Worm (Caenorhabditis elegans) whole organism, early embryonic: ENCODE data around the gene F57A10.2.
"Not testable (repeated sequence)": the region's sequence is repeated elsewhere in the genome, so short reads cannot be mapped to it uniquely, and the experiment has no call there.

Experiments used
- F13C5.2 ChIP-seq: sonication (generic microtip); optimal IDR thresholded peaks from 2 replicates; lab custom pipeline; 2017; ENCODE audit warnings: mild to moderate bottlenecking, missing genetic modification characterization, inconsistent platforms, missing compliant biosample characterization
- aly-1 ChIP-seq: sonication (generic microtip); optimal IDR thresholded peaks from 2 replicates; lab custom pipeline; 2016; ENCODE audit warnings: missing genetic modification characterization, missing compliant biosample characterization
- ama-1 ChIP-seq: fragments of 150-350 bp; optimal IDR thresholded peaks from 2 replicates; lab custom pipeline; 2014
- ceh-13 ChIP-seq: fragments of 200-800 bp; sonication (Bioruptor generic); optimal IDR thresholded peaks from 2 replicates; lab custom pipeline; 2018; ENCODE audit warnings: mild to moderate bottlenecking, missing genetic modification characterization, missing compliant biosample characterization
- ceh-36 ChIP-seq: sonication (generic microtip); optimal IDR thresholded peaks from 2 replicates; lab custom pipeline; 2016; ENCODE audit warnings: missing genetic modification characterization, inconsistent platforms, missing compliant biosample characterization
- flt-1 ChIP-seq: fragments of 200-800 bp; sonication (Bioruptor generic); IDR thresholded peaks from 2 replicates; pipeline ENCODE4 v1.3.6; 2022; ENCODE audit warnings: missing genetic modification characterization, missing compliant biosample characterization
- hmbx-1 ChIP-seq: sonication (generic microtip); optimal IDR thresholded peaks from 2 replicates; lab custom pipeline; 2016; ENCODE audit warnings: mild to moderate bottlenecking, missing genetic modification characterization, missing compliant biosample characterization
- hmg-4 ChIP-seq: fragments of 200-800 bp; sonication (Bioruptor generic); optimal IDR thresholded peaks from 2 replicates; lab custom pipeline; 2018; ENCODE audit warnings: mild to moderate bottlenecking, missing genetic modification characterization, missing compliant biosample characterization
- hnd-1 ChIP-seq: sonication (generic microtip); optimal IDR thresholded peaks from 2 replicates; lab custom pipeline; 2016; ENCODE audit warnings: missing genetic modification characterization, missing compliant biosample characterization
- pes-1 ChIP-seq: fragments of 200-800 bp; sonication (Bioruptor generic); IDR thresholded peaks from 2 replicates; pipeline ENCODE4 v1.3.6; 2022; ENCODE audit warnings: missing genetic modification reagents, missing genetic modification characterization, missing compliant biosample characterization
- scrt-1 ChIP-seq: fragments of 200-800 bp; sonication (Bioruptor generic); IDR thresholded peaks from 2 replicates; pipeline ENCODE4 v1.3.6; 2022; ENCODE audit warnings: missing genetic modification characterization, missing compliant biosample characterization
- sea-1 ChIP-seq: fragments of 200-800 bp; sonication (Bioruptor generic); conservative IDR thresholded peaks from 2 replicates; pipeline ENCODE4 v1.3.6; 2022; ENCODE audit warnings: missing genetic modification characterization, missing compliant biosample characterization
- tbx-37 ChIP-seq: fragments of 200-800 bp; sonication (Bioruptor generic); conservative IDR thresholded peaks from 2 replicates; pipeline ENCODE4 v1.3.6; 2022; ENCODE audit warnings: missing genetic modification reagents, missing genetic modification characterization, missing compliant biosample characterization
- tra-4 ChIP-seq: sonication (generic microtip); optimal IDR thresholded peaks from 2 replicates; lab custom pipeline; 2017; ENCODE audit warnings: missing genetic modification characterization, missing compliant biosample characterization

- TF ChIP-seq sea-1; hmbx-1 (tag; lab: Kevin White, UChicago); hmg-4 (GFP tag; lab: Kevin White, UChicago); hnd-1; ama-1 (lab: Kevin White, UChicago); ceh-36 (tag; lab: Kevin White, UChicago); pes-1 (GFP tag; lab: Robert Waterston, UW); flt-1 (GFP tag; lab: Robert Waterston, UW); F13C5.2; ceh-13 (GFP tag; lab: Kevin White, UChicago); tbx-37 (GFP tag; lab: Robert Waterston, UW); tra-4 (tag; lab: Kevin White, UChicago); scrt-1 (GFP tag; lab: Robert Waterston, UW); aly-1 (tag; lab: Kevin White, UChicago): not testable (repeated sequence)
These were observed 18.0 kb upstream of the F57A10.2 start, which contains the start of gene T23D5.8 for ce11 chrV:15748343-15748742.
